Worm (Caenorhabditis elegans): Measurements from ENCODE around the gene nhr-31.

The nhr-31 gene

ce11 chrIV:8026361-8026760, 3.0 kb downstream of the nhr-31 start:
- TF ChIP-seq mdl-1 (tag; optimal IDR thresholded peaks at IDR 0.05) = peak in 1 of 2 experiments; percentile 40
- peak; percentile 20 for TF ChIP-seq F13H6.1 (tag; optimal IDR thresholded peaks at IDR 0.05)
- TF ChIP-seq sma-9 (GFP tag; optimal IDR thresholded peaks at IDR 0.05) = peak; percentile 89
- no peak for TF ChIP-seq sma-9 (tag; optimal IDR thresholded peaks at IDR 0.05)
- TF ChIP-seq fos-1 (tag; optimal IDR thresholded peaks at IDR 0.05) = peak; percentile 56
- no peak for TF ChIP-seq elt-3 (tag; optimal IDR thresholded peaks at IDR 0.05)
- TF ChIP-seq egl-27 (tag; optimal IDR thresholded peaks at IDR 0.05) = peak; percentile 65
- TF ChIP-seq ZK546.5 (tag; optimal IDR thresholded peaks at IDR 0.05) = no peak
- peak; percentile 1 for TF ChIP-seq gmeb-1 (tag; optimal IDR thresholded peaks at IDR 0.05)
- TF ChIP-seq mab-5 (tag; optimal IDR thresholded peaks at IDR 0.05) = no peak
- TF ChIP-seq nhr-21 (tag; optimal IDR thresholded peaks at IDR 0.05) = peak; percentile 24
- TF ChIP-seq crh-2 (tag; optimal IDR thresholded peaks at IDR 0.05) = peak; percentile 81
- TF ChIP-seq sma-3 (GFP tag; optimal IDR thresholded peaks at IDR 0.05) = peak; percentile 41
- TF ChIP-seq nhr-25 (tag; optimal IDR thresholded peaks at IDR 0.05) = peak; percentile 49

- TF ChIP-seq ceh-16 (tag; optimal IDR thresholded peaks at IDR 0.05) (no peak), mab-5 (tag; optimal IDR thresholded peaks at IDR 0.05) (no peak), crh-2 (tag; optimal IDR thresholded peaks at IDR 0.05) (peak; percentile 29), fos-1 (tag; optimal IDR thresholded peaks at IDR 0.05) (peak; percentile 58), unc-39 (tag; optimal IDR thresholded peaks at IDR 0.05) (no peak), unc-62 (GFP tag; optimal IDR thresholded peaks at IDR 0.05) (no peak), nhr-77 (tag; optimal IDR thresholded peaks at IDR 0.05) (no peak), lin-11 (tag; optimal IDR thresholded peaks at IDR 0.05) (no peak), ztf-11 (tag; optimal IDR thresholded peaks at IDR 0.05) (no peak)
These were observed 5.5 kb downstream of the nhr-31 start for ce11 chrIV:8023861-8024260.

ce11 chrIV:8022035-8022673, 7.2 kb downstream of the nhr-31 start, which contains the start of gene C26B2.2:
TSS of gene C26B2.2 (minus strand) at chrIV:8022122.
- TF ChIP-seq nhr-12 (tag; optimal IDR thresholded peaks at IDR 0.05) = no peak
- no peak for TF ChIP-seq crh-2 (tag; optimal IDR thresholded peaks at IDR 0.05)
- TF ChIP-seq skn-1 (tag; optimal IDR thresholded peaks at IDR 0.05) = no peak
- TF ChIP-seq sem-4 (tag; optimal IDR thresholded peaks at IDR 0.05) = no peak
- TF ChIP-seq dmd-4 (tag; optimal IDR thresholded peaks at IDR 0.05) = no peak
- TF ChIP-seq nhr-23 (tag; optimal IDR thresholded peaks at IDR 0.05) = no peak
- no peak for TF ChIP-seq gmeb-1 (tag; optimal IDR thresholded peaks at IDR 0.05)
- no peak for TF ChIP-seq nhr-21 (tag; optimal IDR thresholded peaks at IDR 0.05)
- TF ChIP-seq nhr-237 (tag; optimal IDR thresholded peaks at IDR 0.05) = no peak
- no peak for TF ChIP-seq lin-13 (GFP tag; optimal IDR thresholded peaks at IDR 0.05)
- no peak for TF ChIP-seq nhr-10 (tag; optimal IDR thresholded peaks at IDR 0.05)
- no peak for TF ChIP-seq nhr-25 (tag; optimal IDR thresholded peaks at IDR 0.05)
- TF ChIP-seq unc-62 (GFP tag; optimal IDR thresholded peaks at IDR 0.05) = no peak
- TF ChIP-seq blmp-1 (tag; optimal IDR thresholded peaks at IDR 0.05; ENCODE audit: insufficient read depth) = no peak
- TF ChIP-seq alr-1 (tag; optimal IDR thresholded peaks at IDR 0.05) = no peak
- no peak for TF ChIP-seq nhr-6 (tag; optimal IDR thresholded peaks at IDR 0.05)
- no peak for TF ChIP-seq ceh-16 (tag; optimal IDR thresholded peaks at IDR 0.05)
- no peak for TF ChIP-seq nhr-129 (tag; optimal IDR thresholded peaks at IDR 0.05)
- TF ChIP-seq lsy-2 (tag; optimal IDR thresholded peaks at IDR 0.05) = no peak
- no peak for TF ChIP-seq ztf-4 (tag; optimal IDR thresholded peaks at IDR 0.05)

ce11 chrIV:8019772-8020496, 9.4 kb downstream of the nhr-31 start, which contains the start of gene dnc-4:
TSS of gene dnc-4 (minus strand) at chrIV:8019808.
- TF ChIP-seq C34F6.9 (tag; optimal IDR thresholded peaks at IDR 0.05) = peak; percentile 40
- no peak for TF ChIP-seq mab-5 (tag; optimal IDR thresholded peaks at IDR 0.05)
- TF ChIP-seq peb-1 (tag; optimal IDR thresholded peaks at IDR 0.05) = no peak
- no peak for TF ChIP-seq unc-39 (tag; optimal IDR thresholded peaks at IDR 0.05)
- peak in 1 of 2 experiments; percentile 34 for TF ChIP-seq lsy-2 (tag; optimal IDR thresholded peaks at IDR 0.05)
- peak; percentile 51 for TF ChIP-seq unc-55 (GFP tag; optimal IDR thresholded peaks at IDR 0.05)
- no peak for TF ChIP-seq nhr-21 (tag; optimal IDR thresholded peaks at IDR 0.05)
- TF ChIP-seq nhr-25 (tag; optimal IDR thresholded peaks at IDR 0.05) = no peak
- no peak for TF ChIP-seq mdl-1 (tag; optimal IDR thresholded peaks at IDR 0.05)
- no peak for TF ChIP-seq ama-1 (optimal IDR thresholded peaks at IDR 0.05)
- TF ChIP-seq ztf-4 (tag; optimal IDR thresholded peaks at IDR 0.05) = no peak
